Fruit fly (Drosophila melanogaster) whole organism, pupa: ENCODE results near the gene CG6686.

Experiments
- CG10348 ChIP-seq: fragments of 200-800 bp; sonication (Bioruptor generic); IDR thresholded peaks from 2 replicates; pipeline ENCODE4 v1.3.6; 2022; ENCODE audit warnings: missing biosample characterization, missing genetic modification characterization
- CG12605 ChIP-seq: fragments of 200-800 bp; sonication (Bioruptor generic); IDR thresholded peaks from 2 replicates; pipeline ENCODE4 v1.3.6; 2022; ENCODE audit warnings: missing biosample characterization, missing genetic modification characterization
- CG13204 ChIP-seq: fragments of 200-800 bp; sonication (Bioruptor generic); optimal IDR thresholded peaks from 2 replicates; lab custom pipeline; 2018; ENCODE audit warnings: missing biosample characterization, mild to moderate bottlenecking, missing genetic modification characterization, moderate library complexity
- CG14655 ChIP-seq: fragments of 200-800 bp; sonication (Bioruptor generic); optimal IDR thresholded peaks from 3 replicates; lab custom pipeline; 2017; ENCODE audit warnings: mild to moderate bottlenecking, missing biosample characterization, missing genetic modification reagents, missing genetic modification characterization
- CG15710 ChIP-seq: fragments of 200-800 bp; sonication (Bioruptor generic); optimal IDR thresholded peaks from 2 replicates; lab custom pipeline; 2018; ENCODE audit warnings: missing biosample characterization, mild to moderate bottlenecking, missing genetic modification characterization, moderate library complexity
- CG17806 ChIP-seq: fragments of 200-800 bp; sonication (Bioruptor generic); optimal IDR thresholded peaks from 2 replicates; lab custom pipeline; 2018; ENCODE audit warnings: missing biosample characterization, mild to moderate bottlenecking, missing genetic modification characterization, moderate library complexity
- CG32121 ChIP-seq: fragments of 200-800 bp; sonication (Bioruptor generic); IDR thresholded peaks from 2 replicates; pipeline ENCODE4 v1.3.6; 2022; ENCODE audit warnings: missing biosample characterization, missing genetic modification characterization
- CG34367 ChIP-seq: fragments of 200-800 bp; sonication (Bioruptor generic); optimal IDR thresholded peaks from 2 replicates; lab custom pipeline; 2018; ENCODE audit warnings: missing biosample characterization, mild to moderate bottlenecking, missing genetic modification characterization
- CG4496 ChIP-seq: fragments of 200-800 bp; sonication (Bioruptor generic); IDR thresholded peaks from 3 replicates; pipeline ENCODE4 v1.3.6; 2022; ENCODE audit warnings: missing biosample characterization, missing genetic modification characterization
- CG8159 ChIP-seq: fragments of 200-800 bp; sonication (Bioruptor generic); optimal IDR thresholded peaks from 3 replicates; lab custom pipeline; 2018; ENCODE audit warnings: missing biosample characterization, mild to moderate bottlenecking, missing genetic modification characterization, moderate library complexity
- CG8301 ChIP-seq: fragments of 200-800 bp; sonication (Bioruptor generic); optimal IDR thresholded peaks from 2 replicates; lab custom pipeline; 2018; ENCODE audit warnings: missing biosample characterization, mild to moderate bottlenecking, missing genetic modification characterization
- CG9948 ChIP-seq: fragments of 200-800 bp; sonication (Bioruptor generic); optimal IDR thresholded peaks from 2 replicates; lab custom pipeline; 2018; ENCODE audit warnings: missing biosample characterization, mild to moderate bottlenecking, missing genetic modification characterization, moderate library complexity
- D1 ChIP-seq: fragments of 200-800 bp; sonication (Bioruptor generic); optimal IDR thresholded peaks from 2 replicates; lab custom pipeline; 2018; ENCODE audit warnings: missing biosample characterization, mild to moderate bottlenecking, missing genetic modification characterization, moderate library complexity
- EcR ChIP-seq: fragments of 200-800 bp; sonication (Bioruptor generic); optimal IDR thresholded peaks from 3 replicates; lab custom pipeline; 2019; ENCODE audit warnings: missing biosample characterization, missing genetic modification characterization, mild to moderate bottlenecking, moderate library complexity, missing genetic modification reagents
- Ets98B ChIP-seq: fragments of 200-800 bp; sonication (Bioruptor generic); IDR thresholded peaks from 2 replicates; pipeline ENCODE4 v1.3.6; 2022; ENCODE audit warnings: missing biosample characterization, missing genetic modification characterization
- Pif1A ChIP-seq: fragments of 200-800 bp; sonication (Bioruptor generic); optimal IDR thresholded peaks from 3 replicates; lab custom pipeline; 2016; ENCODE audit warnings: missing biosample characterization, missing genetic modification characterization
- Pif1B ChIP-seq: fragments of 200-800 bp; sonication (Bioruptor generic); optimal IDR thresholded peaks from 3 replicates; lab custom pipeline; 2016; ENCODE audit warnings: missing biosample characterization, missing genetic modification characterization
- Snoo ChIP-seq: fragments of 200-800 bp; sonication (Bioruptor generic); optimal IDR thresholded peaks from 3 replicates; lab custom pipeline; 2017; ENCODE audit warnings: missing biosample characterization, mild to moderate bottlenecking, missing genetic modification characterization, inconsistent platforms
- fd96Ca ChIP-seq: fragments of 200-800 bp; sonication (Bioruptor generic); IDR thresholded peaks from 3 replicates; pipeline ENCODE4 v1.3.6; 2022; ENCODE audit warnings: missing biosample characterization, missing genetic modification characterization
- gl ChIP-seq: fragments of 200-800 bp; sonication (Bioruptor generic); optimal IDR thresholded peaks from 2 replicates; lab custom pipeline; 2018; ENCODE audit warnings: missing biosample characterization, mild to moderate bottlenecking, missing genetic modification characterization
- rn ChIP-seq: fragments of 200-800 bp; sonication (Bioruptor generic); IDR thresholded peaks from 2 replicates; pipeline ENCODE4 v1.3.6; 2022; ENCODE audit warnings: missing biosample characterization, missing genetic modification characterization

Gene CG6686

DNA sequence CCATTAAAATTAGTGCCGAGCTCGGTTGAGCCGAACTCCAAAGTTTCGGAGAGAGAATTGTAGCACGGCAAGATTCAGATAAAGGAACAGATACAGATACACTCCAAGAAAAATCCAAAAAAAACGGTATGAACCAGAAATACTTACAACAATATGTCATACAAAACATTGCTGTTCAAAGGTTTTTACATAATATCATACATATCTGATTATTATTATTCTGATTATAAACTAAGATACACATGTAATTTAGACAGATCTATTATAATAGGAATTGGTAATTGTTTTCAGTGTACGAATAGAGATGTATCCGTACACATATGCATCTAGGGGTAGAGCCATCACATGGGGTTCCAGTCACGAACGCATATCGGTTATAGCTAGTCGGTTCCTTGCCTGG is 7.8 kb downstream of the CG6686 start:
- no peak for TF ChIP-seq CG13204
- TF ChIP-seq CG9948 (tag; lab: Kevin White, UChicago), result peak; percentile 9
- TF ChIP-seq CG8159 (tag; lab: Kevin White, UChicago), result peak; percentile 7

DNA sequence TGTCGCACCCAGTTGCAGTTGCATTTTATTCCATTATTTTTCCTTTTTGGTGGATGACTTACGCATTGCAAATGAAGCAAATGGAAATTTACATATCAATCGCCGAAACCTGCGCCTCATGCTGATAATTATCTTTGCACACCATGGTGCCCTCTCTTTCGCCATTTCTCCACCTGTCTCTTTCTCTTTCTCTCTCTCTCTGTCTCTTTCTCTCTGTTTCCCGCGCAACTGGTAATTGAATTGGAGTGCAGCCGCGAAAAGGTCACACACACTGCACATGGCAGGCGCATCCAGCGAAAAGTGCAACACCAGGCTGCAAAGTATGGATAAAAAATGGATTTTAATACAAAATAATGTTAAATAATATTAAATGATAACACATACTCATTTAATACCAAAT is 10.1 kb downstream of the CG6686 start:
- TF ChIP-seq CG4496 (GFP tag; lab: Robert Waterston, UW) (0 out of 3 replicates have a peak, but pooled peaks have one; percentile 20), D1 (tag; lab: Kevin White, UChicago) (no peak)

DNA sequence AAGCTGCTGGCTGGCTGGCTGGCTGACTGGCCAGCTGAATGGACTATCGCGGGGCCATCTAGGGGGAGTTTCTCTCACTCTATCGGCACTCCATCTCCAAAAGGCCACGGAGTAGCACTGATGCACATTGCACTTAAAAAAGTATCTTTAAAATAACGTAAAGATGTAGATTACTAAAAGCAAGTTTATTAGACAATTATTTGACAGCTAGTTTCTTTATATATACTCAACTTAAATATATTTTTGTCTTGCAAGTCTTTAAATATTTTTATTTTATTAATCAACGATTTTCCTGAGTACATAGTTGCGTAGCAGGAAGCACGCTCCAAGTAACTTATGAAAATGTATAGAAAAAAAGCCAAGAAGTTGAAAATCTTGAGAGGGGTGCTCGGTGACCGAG is 10.9 kb downstream of the CG6686 start:
- TF ChIP-seq CG10348 (GFP tag; lab: Robert Waterston, UW) (no peak), Pif1A (no peak), gl (tag; lab: Kevin White, UChicago) (no peak), CG4496 (GFP tag; lab: Robert Waterston, UW) (no peak), EcR (GFP tag; lab: Kevin White, UChicago) (no peak), CG15710 (tag; lab: Kevin White, UChicago) (no peak), D1 (tag; lab: Kevin White, UChicago) (no peak), CG8301 (peak; percentile 17), Snoo (no peak), CG9948 (tag; lab: Kevin White, UChicago) (peak; percentile 12), CG34367 (tag; lab: Kevin White, UChicago) (no peak), CG8159 (tag; lab: Kevin White, UChicago) (no peak), fd96Ca (GFP tag; lab: Robert Waterston, UW) (no peak), CG14655 (GFP tag; lab: Kevin White, UChicago) (peak; percentile 50), CG32121 (no peak), Ets98B (GFP tag; lab: Robert Waterston, UW) (no peak), CG12605 (GFP tag; lab: Robert Waterston, UW) (no peak), Pif1B (GFP tag; lab: Kevin White, UChicago) (no peak), rn (GFP tag; lab: Robert Waterston, UW) (no peak), CG17806 (tag; lab: Kevin White, UChicago) (no peak), CG13204 (no peak)

DNA sequence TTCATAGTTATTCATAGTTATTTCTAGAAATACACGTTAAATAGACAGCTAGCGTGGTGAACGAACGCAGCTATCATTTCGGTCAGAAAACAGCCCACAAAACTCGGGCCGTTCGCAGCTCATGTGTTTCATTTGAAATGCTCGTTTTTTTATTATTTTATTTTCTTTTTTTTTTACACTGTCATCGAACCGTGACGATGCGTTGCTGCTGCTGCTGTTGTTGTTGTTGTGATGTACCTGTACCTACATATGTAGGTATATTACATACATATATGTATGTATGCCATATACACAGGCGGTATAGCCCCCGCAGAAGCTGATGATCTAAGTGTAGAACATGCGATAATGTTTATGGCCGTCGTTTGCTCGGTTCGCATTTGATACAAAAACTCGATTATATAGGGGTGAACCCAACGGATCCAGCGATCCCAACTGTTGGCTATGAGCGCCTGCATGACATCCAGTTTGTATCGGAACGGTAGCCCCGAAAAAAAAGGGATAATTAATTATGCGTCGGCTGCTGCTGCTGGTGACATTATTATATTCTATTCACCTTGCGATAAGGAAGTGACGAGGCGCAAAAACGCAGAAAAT is 14.6 kb downstream of the CG6686 start:
- TF ChIP-seq rn (GFP tag; lab: Robert Waterston, UW) (no peak), CG8159 (tag; lab: Kevin White, UChicago) (no peak), fd96Ca (GFP tag; lab: Robert Waterston, UW) (no peak), CG4496 (GFP tag; lab: Robert Waterston, UW) (no peak), CG9948 (tag; lab: Kevin White, UChicago) (no peak), gl (tag; lab: Kevin White, UChicago) (no peak), CG14655 (GFP tag; lab: Kevin White, UChicago) (no peak), CG15710 (tag; lab: Kevin White, UChicago) (no peak)

DNA sequence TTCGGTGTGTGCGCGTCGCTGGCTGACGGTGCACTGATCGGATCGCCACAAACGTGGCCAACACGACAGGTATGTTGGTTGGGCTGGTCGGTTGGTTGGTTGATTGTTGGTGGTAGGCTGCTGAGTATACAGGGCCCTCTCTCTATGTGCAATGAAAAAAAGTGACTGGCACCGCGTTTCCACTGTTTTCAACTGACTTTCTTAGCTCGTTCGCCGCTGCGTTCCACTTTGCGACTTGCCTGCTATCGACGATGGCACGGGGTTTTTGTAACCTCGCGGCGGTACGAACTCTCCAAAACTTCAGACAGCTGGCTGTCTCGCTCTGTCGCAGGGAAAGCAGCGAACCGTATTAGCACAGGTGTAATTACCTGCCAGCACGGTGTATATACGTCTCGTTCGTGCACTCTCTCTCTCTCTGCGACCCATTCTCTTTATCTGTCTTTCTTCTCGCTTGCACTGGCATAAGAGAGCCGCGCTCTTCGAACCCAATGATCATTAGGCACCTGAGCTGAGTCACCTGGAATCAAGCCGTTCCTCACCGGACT is 16.9 kb downstream of the CG6686 start:
- TF ChIP-seq D1 (tag; lab: Kevin White, UChicago) (no peak), Ets98B (GFP tag; lab: Robert Waterston, UW) (peak; percentile 50; the same call in 1 of the 2 replicates), CG13204 (peak; percentile 64), CG8159 (tag; lab: Kevin White, UChicago) (no peak), CG4496 (GFP tag; lab: Robert Waterston, UW) (peak; percentile 73; the same call in 2 of the 3 replicates), CG15710 (tag; lab: Kevin White, UChicago) (no peak), CG32121 (no peak), Pif1A (no peak), Pif1B (GFP tag; lab: Kevin White, UChicago) (no peak), Snoo (peak; percentile 15), rn (GFP tag; lab: Robert Waterston, UW) (no peak), fd96Ca (GFP tag; lab: Robert Waterston, UW) (0 out of 3 replicates have a peak, but pooled peaks have one; percentile 27), gl (tag; lab: Kevin White, UChicago) (no peak), CG34367 (tag; lab: Kevin White, UChicago) (peak; percentile 7), CG17806 (tag; lab: Kevin White, UChicago) (no peak), CG8301 (no peak), EcR (GFP tag; lab: Kevin White, UChicago) (peak; percentile 67), CG10348 (GFP tag; lab: Robert Waterston, UW) (no peak), CG9948 (tag; lab: Kevin White, UChicago) (no peak), CG12605 (GFP tag; lab: Robert Waterston, UW) (no peak), CG14655 (GFP tag; lab: Kevin White, UChicago) (no peak)

DNA sequence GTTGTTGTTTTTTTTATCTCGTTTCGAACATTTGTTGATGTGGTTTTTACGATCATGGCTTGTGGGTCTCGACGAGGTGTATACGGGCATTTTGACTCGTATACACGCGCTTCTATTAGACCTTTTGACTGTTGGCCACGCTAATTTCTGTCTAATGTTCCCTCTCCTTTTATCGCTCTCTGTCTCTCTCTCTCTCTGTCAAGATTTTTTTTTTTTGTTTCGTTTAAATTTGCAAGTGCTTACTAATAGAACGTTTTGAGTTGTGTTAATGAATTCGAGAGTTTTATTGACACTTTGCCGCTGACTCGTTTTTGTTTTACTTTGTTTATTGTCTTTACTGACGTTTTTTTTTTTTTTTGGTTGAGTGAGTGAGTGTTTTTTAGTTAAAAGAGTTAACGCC is 17.5 kb downstream of the CG6686 start:
- TF ChIP-seq CG8301 (no peak), Ets98B (GFP tag; lab: Robert Waterston, UW) (no peak), EcR (GFP tag; lab: Kevin White, UChicago) (no peak), CG34367 (tag; lab: Kevin White, UChicago) (no peak), CG13204 (no peak), CG8159 (tag; lab: Kevin White, UChicago) (no peak), fd96Ca (GFP tag; lab: Robert Waterston, UW) (no peak), Pif1A (no peak), D1 (tag; lab: Kevin White, UChicago) (no peak), CG15710 (tag; lab: Kevin White, UChicago) (no peak), CG32121 (no peak), CG17806 (tag; lab: Kevin White, UChicago) (no peak), CG12605 (GFP tag; lab: Robert Waterston, UW) (no peak), Pif1B (GFP tag; lab: Kevin White, UChicago) (no peak), CG9948 (tag; lab: Kevin White, UChicago) (no peak), gl (tag; lab: Kevin White, UChicago) (no peak), CG14655 (GFP tag; lab: Kevin White, UChicago) (no peak)
